Worm (Caenorhabditis elegans) whole organism, L4 larva: Measurements from ENCODE around the gene R13D11.3.
A peak's percentile ranks its signal among the peaks of the same experiment; 100 is the strongest.

Source experiments
- F49E8.2 ChIP-seq: sonication (generic microtip); optimal IDR thresholded peaks from 2 replicates; lab custom pipeline; 2016; ENCODE audit warnings: missing compliant biosample characterization, mild to moderate bottlenecking, missing genetic modification characterization, borderline replicate concordance
- R02D3.7 ChIP-seq: fragments of 150-350 bp; sonication (generic microtip); optimal IDR thresholded peaks from 3 replicates; lab custom pipeline; 2014; ENCODE audit warnings: missing biosample characterization, missing genetic modification characterization
- T26A8.4 ChIP-seq: fragments of 200-800 bp; sonication (Bioruptor generic); IDR thresholded peaks from 2 replicates; pipeline ENCODE4 v1.3.6; 2022; ENCODE audit warnings: missing genetic modification characterization, missing compliant biosample characterization
- Y48G9A.11 ChIP-seq: fragments of 200-800 bp; sonication (Bioruptor generic); IDR thresholded peaks from 2 replicates; pipeline ENCODE4 v1.3.6; 2022; ENCODE audit warnings: missing genetic modification reagents, missing genetic modification characterization, missing compliant biosample characterization
- aha-1 ChIP-seq: fragments of 150-350 bp; peaks from one replicate; lab custom pipeline; 2014; ENCODE audit warnings: missing biosample characterization, missing genetic modification characterization
- aly-2 ChIP-seq: sonication (generic microtip); optimal IDR thresholded peaks from 2 replicates; lab custom pipeline; 2018; ENCODE audit warnings: missing biosample characterization, missing genetic modification characterization
- ama-1 ChIP-seq: fragments of 150-350 bp; optimal IDR thresholded peaks from 2 replicates; lab custom pipeline; 2014; ENCODE audit warnings: inconsistent platforms, mixed read lengths
- arid-1 ChIP-seq: fragments of 200-800 bp; sonication (Bioruptor generic); conservative IDR thresholded peaks from 2 replicates; pipeline ENCODE4 v1.3.6; 2022; ENCODE audit warnings: missing genetic modification reagents, missing genetic modification characterization, missing compliant biosample characterization
- cey-2 ChIP-seq: sonication (generic microtip); optimal IDR thresholded peaks from 3 replicates; lab custom pipeline; 2017; ENCODE audit warnings: missing genetic modification characterization, mild to moderate bottlenecking, missing compliant biosample characterization, antibody characterized with exemption, borderline replicate concordance; ENCODE audit not compliant: insufficient read depth
- ctbp-1 ChIP-seq: fragments of 200-800 bp; sonication (Bioruptor generic); IDR thresholded peaks from 2 replicates; pipeline ENCODE4 v1.3.6; 2022; ENCODE audit warnings: missing genetic modification reagents, missing genetic modification characterization, missing compliant biosample characterization
- daf-12 ChIP-seq: fragments of 150-350 bp; optimal IDR thresholded peaks from 2 replicates; lab custom pipeline; 2014; ENCODE audit warnings: missing biosample characterization, missing genetic modification reagents, missing genetic modification characterization
- daf-16 ChIP-seq, 3 experiments: sonication (generic microtip); optimal IDR thresholded peaks; 2 replicates each; lab custom pipeline; 2016 to 2017; ENCODE audit warnings: missing genetic modification characterization in 3 of 3, missing genetic modification reagents in 3 of 3, mild to moderate bottlenecking in 2 of 3, missing compliant biosample characterization in 2 of 3, missing biosample characterization in 1 of 3, moderate library complexity in 1 of 3
- daf-19 ChIP-seq: fragments of 200-800 bp; sonication (Bioruptor generic); conservative IDR thresholded peaks from 2 replicates; pipeline ENCODE4 v1.3.6; 2022; ENCODE audit warnings: missing genetic modification characterization, missing compliant biosample characterization
- dpl-1 ChIP-seq: fragments of 150-350 bp; optimal IDR thresholded peaks from 2 replicates; lab custom pipeline; 2014; ENCODE audit warnings: missing biosample characterization, missing genetic modification reagents, missing genetic modification characterization
- dve-1 ChIP-seq: sonication (generic microtip); optimal IDR thresholded peaks from 2 replicates; lab custom pipeline; 2017; ENCODE audit warnings: antibody characterized with exemption, mild to moderate bottlenecking, missing genetic modification characterization, missing compliant biosample characterization; ENCODE audit not compliant: insufficient read depth
- hif-1 ChIP-seq, 2 experiments: sonication (generic microtip); optimal IDR thresholded peaks; 2 replicates each; lab custom pipeline; 2016 to 2017; ENCODE audit warnings: missing compliant biosample characterization in 2 of 2, missing genetic modification characterization in 2 of 2, missing genetic modification reagents in 2 of 2, missing genotype in 2 of 2, mild to moderate bottlenecking in 1 of 2
- hlh-11 ChIP-seq: fragments of 200-800 bp; sonication (Bioruptor generic); optimal IDR thresholded peaks from 2 replicates; lab custom pipeline; 2018; ENCODE audit warnings: mild to moderate bottlenecking, missing genetic modification characterization, missing compliant biosample characterization
- lin-13 ChIP-seq: fragments of 150-350 bp; optimal IDR thresholded peaks from 2 replicates; lab custom pipeline; 2014; ENCODE audit warnings: missing biosample characterization, missing genetic modification reagents, missing genetic modification characterization
- lin-38 ChIP-seq: fragments of 200-800 bp; sonication (Bioruptor generic); IDR thresholded peaks from 2 replicates; pipeline ENCODE4 v1.3.6; 2022; ENCODE audit warnings: missing genetic modification reagents, missing genetic modification characterization, missing compliant biosample characterization
- lir-3 ChIP-seq: sonication (generic microtip); optimal IDR thresholded peaks from 2 replicates; lab custom pipeline; 2016; ENCODE audit warnings: mild to moderate bottlenecking, missing genetic modification characterization, missing compliant biosample characterization
- lsy-2 ChIP-seq, 2 experiments: fragments of 150-350 bp in 1 of 2; sonication (generic microtip) in 1 of 2; optimal IDR thresholded peaks; 2 replicates each; lab custom pipeline; 2014 to 2017; ENCODE audit warnings: missing biosample characterization in 2 of 2, missing genetic modification characterization in 2 of 2
- madf-5 ChIP-seq, 2 experiments: fragments of 200-800 bp; sonication (Bioruptor generic); IDR thresholded peaks; 2 replicates each; pipeline ENCODE4 v1.3.6; 2022; ENCODE audit warnings: missing compliant biosample characterization in 2 of 2, missing genetic modification characterization in 2 of 2
- madf-9 ChIP-seq: fragments of 200-800 bp; sonication (Bioruptor generic); conservative IDR thresholded peaks from 2 replicates; pipeline ENCODE4 v1.3.6; 2022; ENCODE audit warnings: missing genetic modification reagents, missing genetic modification characterization, missing compliant biosample characterization
- mep-1 ChIP-seq: fragments of 150-350 bp; sonication (generic microtip); optimal IDR thresholded peaks from 3 replicates; lab custom pipeline; 2014; ENCODE audit warnings: missing biosample characterization, missing genetic modification characterization
- nhr-111 ChIP-seq: fragments of 200-800 bp; sonication (Bioruptor generic); optimal IDR thresholded peaks from 2 replicates; lab custom pipeline; 2018; ENCODE audit warnings: mild to moderate bottlenecking, missing genetic modification characterization, missing compliant biosample characterization
- nhr-237 ChIP-seq: sonication (generic microtip); optimal IDR thresholded peaks from 2 replicates; lab custom pipeline; 2017; ENCODE audit warnings: missing biosample characterization, missing genetic modification characterization
- nhr-25 ChIP-seq: sonication (generic microtip); optimal IDR thresholded peaks from 2 replicates; lab custom pipeline; 2017; ENCODE audit warnings: missing genetic modification characterization, mild to moderate bottlenecking, missing compliant biosample characterization, antibody characterized with exemption, moderate library complexity, borderline replicate concordance; ENCODE audit not compliant: insufficient read depth
- nhr-42 ChIP-seq: fragments of 200-800 bp; sonication (Bioruptor generic); IDR thresholded peaks from 2 replicates; pipeline ENCODE4 v1.3.6; 2022; ENCODE audit warnings: missing genetic modification characterization, missing compliant biosample characterization
- nhr-6 ChIP-seq: fragments of 150-350 bp; optimal IDR thresholded peaks from 2 replicates; lab custom pipeline; 2014; ENCODE audit warnings: missing biosample characterization, missing genetic modification characterization
- nhr-77 ChIP-seq: fragments of 150-350 bp; optimal IDR thresholded peaks from 2 replicates; lab custom pipeline; 2014; ENCODE audit warnings: missing biosample characterization, missing genetic modification characterization
- pha-4 ChIP-seq, 2 experiments: fragments of 150-350 bp in 1 of 2; fragments of 200-800 bp in 1 of 2; sonication (Bioruptor generic) in 1 of 2; IDR thresholded peaks in 1 of 2; optimal IDR thresholded peaks in 1 of 2; 2 replicates each; pipeline versions ENCODE4 v1.3.6 to Lab custom; 2014 to 2022; ENCODE audit warnings: missing genetic modification characterization in 2 of 2, missing genetic modification reagents in 2 of 2, missing biosample characterization in 1 of 2, missing compliant biosample characterization in 1 of 2
- php-3 ChIP-seq: fragments of 200-800 bp; sonication (Bioruptor generic); IDR thresholded peaks from 2 replicates; pipeline ENCODE4 v1.3.6; 2022; ENCODE audit warnings: missing genetic modification reagents, missing genetic modification characterization, missing compliant biosample characterization
- rbr-2 ChIP-seq: sonication (generic microtip); optimal IDR thresholded peaks from 2 replicates; lab custom pipeline; 2016; ENCODE audit warnings: missing genotype, missing genetic modification characterization, missing compliant biosample characterization
- set-16 ChIP-seq: fragments of 200-800 bp; sonication (Bioruptor generic); IDR thresholded peaks from 2 replicates; pipeline ENCODE4 v1.3.6; 2022; ENCODE audit warnings: missing genetic modification reagents, missing genetic modification characterization, missing compliant biosample characterization
- snpc-1.2 ChIP-seq: fragments of 200-800 bp; sonication (Bioruptor generic); IDR thresholded peaks from 2 replicates; pipeline ENCODE4 v1.3.6; 2022; ENCODE audit warnings: missing genetic modification reagents, missing genetic modification characterization, missing compliant biosample characterization
- snpc-4 ChIP-seq: fragments of 150-350 bp; optimal IDR thresholded peaks from 2 replicates; lab custom pipeline; 2014; ENCODE audit warnings: missing biosample characterization, missing genetic modification characterization
- tag-97 ChIP-seq: fragments of 200-800 bp; sonication (Bioruptor generic); IDR thresholded peaks from 2 replicates; pipeline ENCODE4 v1.3.6; 2022; ENCODE audit warnings: missing genetic modification characterization, missing compliant biosample characterization
- tra-1 ChIP-seq: fragments of 200-800 bp; sonication (Bioruptor generic); IDR thresholded peaks from 2 replicates; pipeline ENCODE4 v1.3.6; 2022; ENCODE audit warnings: missing genetic modification reagents, missing genetic modification characterization, missing compliant biosample characterization
- unc-130 ChIP-seq: sonication (generic microtip); optimal IDR thresholded peaks from 2 replicates; lab custom pipeline; 2016; ENCODE audit warnings: missing genetic modification reagents, missing genetic modification characterization, missing compliant biosample characterization
- ztf-11 ChIP-seq: fragments of 150-350 bp; optimal IDR thresholded peaks from 2 replicates; lab custom pipeline; 2014; ENCODE audit warnings: missing biosample characterization, missing genetic modification characterization

The R13D11.3 gene

ce11 chrV:773256-773655, 41.6 kb upstream of the R13D11.3 start, which contains the start of gene sti-1 (continued):
- TF ChIP-seq lin-38 (peak; percentile 98), tag-97 (no peak), dve-1 (tag; lab: Kevin White, UChicago) (peak; percentile 81), tra-1 (GFP tag; lab: Robert Waterston, UW) (0 out of 2 replicates have a peak, but pooled peaks have one; percentile 40), dpl-1 (peak; percentile 96), nhr-77 (tag; lab: Kevin White, UChicago) (peak; percentile 95), Y48G9A.11 (GFP tag; lab: Robert Waterston, UW) (no peak), nhr-237 (no peak), F49E8.2 (tag; lab: Kevin White, UChicago) (peak; percentile 26), snpc-4 (no peak), mep-1 (tag; lab: Kevin White, UChicago) (peak; percentile 80), nhr-25 (tag; lab: Kevin White, UChicago) (peak; percentile 69), php-3 (no peak), unc-130 (GFP tag; lab: Kevin White, UChicago) (no peak), aha-1 (tag; lab: Kevin White, UChicago) (peak; percentile 88), aly-2 (tag; lab: Kevin White, UChicago) (no peak), ctbp-1 (GFP tag; lab: Robert Waterston, UW) (no peak)

- TF ChIP-seq madf-5 (GFP tag; IDR thresholded peaks at IDR 0.05; lab: Robert Waterston, UW) (0 out of 4 replicates have a peak, but pooled peaks of 1 of the 2 experiments have one; percentile 30), cey-2 (tag; lab: Kevin White, UChicago) (no peak), nhr-6 (tag; lab: Kevin White, UChicago) (no peak), hlh-11 (tag; lab: Kevin White, UChicago) (no peak), hif-1 (tag; optimal IDR thresholded peaks at IDR 0.05; lab: Kevin White, UChicago) (no peak), set-16 (peak; percentile 72), nhr-111 (GFP tag; lab: Kevin White, UChicago) (no peak), php-3 (no peak), ctbp-1 (GFP tag; lab: Robert Waterston, UW) (no peak)
- TF ChIP-seq, all 104 proteins: peak for 2
Measured at ce11 chrV:774341-774740, 40.5 kb upstream of the R13D11.3 start.

ce11 chrV:774875-775359, 39.9 kb upstream of the R13D11.3 start, which contains the start of gene srbc-58:
Gene srbc-58, plus strand, starts transcription at chrV:774995.
- TF ChIP-seq R02D3.7 (peak; percentile 60), T26A8.4 (GFP tag; lab: Robert Waterston, UW) (0 out of 2 replicates have a peak, but pooled peaks have one; percentile 63), lin-38 (peak; percentile 87), lin-13 (GFP tag; lab: Kevin White, UChicago) (no peak), pha-4 (GFP tag; IDR thresholded peaks at IDR 0.05; lab: Robert Waterston, UW) (peak; percentile 11; the same call in 1 of the 2 replicates), pha-4 (tag; optimal IDR thresholded peaks at IDR 0.05; lab: Kevin White, UChicago) (no peak), daf-19 (no peak), daf-12 (tag; lab: Kevin White, UChicago) (no peak), unc-130 (GFP tag; lab: Kevin White, UChicago) (peak; percentile 6), php-3 (no peak), ama-1 (lab: Kevin White, UChicago) (peak; percentile 69), aha-1 (tag; lab: Kevin White, UChicago) (peak; percentile 68), daf-16 (GFP tag; optimal IDR thresholded peaks at IDR 0.05; lab: Kevin White, UChicago) (no peak), daf-16 (tag; optimal IDR thresholded peaks at IDR 0.05; lab: Kevin White, UChicago) (peak; percentile 14), snpc-1.2 (GFP tag; lab: Robert Waterston, UW) (0 out of 2 replicates have a peak, but pooled peaks have one; percentile 35), F49E8.2 (tag; lab: Kevin White, UChicago) (peak; percentile 86), rbr-2 (peak; percentile 21), arid-1 (GFP tag; lab: Robert Waterston, UW) (peak; percentile 70), nhr-237 (no peak), lsy-2 (tag; optimal IDR thresholded peaks at IDR 0.05; lab: Kevin White, UChicago) (peak in 1 of 2 experiments; percentile 52), madf-9 (GFP tag; lab: Robert Waterston, UW) (no peak), lir-3 (tag; lab: Kevin White, UChicago) (no peak), tag-97 (no peak), nhr-42 (0 out of 2 replicates have a peak, but pooled peaks have one; percentile 38), ctbp-1 (GFP tag; lab: Robert Waterston, UW) (0 out of 2 replicates have a peak, but pooled peaks have one; percentile 21), ztf-11 (tag; lab: Kevin White, UChicago) (no peak)
